Fruit fly (Drosophila melanogaster) whole organism, adult: Measurements from ENCODE around the gene CG11562.

Source experiments
- CG7045 ChIP-seq: fragments of 200-800 bp; sonication (Bioruptor generic); optimal IDR thresholded peaks from 2 replicates; lab custom pipeline; 2017; ENCODE audit warnings: missing biosample characterization, mild to moderate bottlenecking, missing genetic modification characterization
- cic ChIP-seq: fragments of 200-800 bp; sonication (Bioruptor generic); optimal IDR thresholded peaks from 2 replicates; lab custom pipeline; 2017; ENCODE audit warnings: missing biosample characterization, mild to moderate bottlenecking, missing genetic modification characterization, moderate library complexity
- tj ChIP-seq: fragments of 200-800 bp; sonication (Bioruptor generic); optimal IDR thresholded peaks from 3 replicates; lab custom pipeline; 2017; ENCODE audit warnings: missing biosample characterization, mild to moderate bottlenecking, missing genetic modification characterization, moderate library complexity

- TF ChIP-seq tj (GFP tag; lab: Kevin White, UChicago), result peak; percentile 66
- no peak for TF ChIP-seq cic (GFP tag; lab: Kevin White, UChicago)
- no peak for TF ChIP-seq CG7045 (GFP tag; lab: Kevin White, UChicago)
Observed at dm6 chr2L:303306-303962, 11.2 kb downstream of the CG11562 start.
